Fruit fly (Drosophila melanogaster) whole organism, embryonic: Measurements from ENCODE around the gene CG17362.
A peak's percentile ranks its signal among the peaks of the same experiment; 100 is the strongest.

Experiments
- CG10979 ChIP-seq: fragments of 200-800 bp; sonication (Bioruptor generic); optimal IDR thresholded peaks from 2 replicates; lab custom pipeline; 2018; ENCODE audit warnings: missing biosample characterization, mild to moderate bottlenecking, missing genetic modification characterization, moderate library complexity
- CG12299 ChIP-seq: fragments of 200-800 bp; sonication (Bioruptor generic); optimal IDR thresholded peaks from 2 replicates; lab custom pipeline; 2018; ENCODE audit warnings: missing biosample characterization, mild to moderate bottlenecking, missing genetic modification characterization
- CG1233 ChIP-seq: fragments of 200-800 bp; sonication (Bioruptor generic); optimal IDR thresholded peaks from 4 replicates; lab custom pipeline; 2018; ENCODE audit warnings: missing biosample characterization, mild to moderate bottlenecking, missing genetic modification characterization
- CG12942 ChIP-seq: fragments of 200-800 bp; sonication (Bioruptor generic); optimal IDR thresholded peaks from 3 replicates; lab custom pipeline; 2016; ENCODE audit warnings: missing biosample characterization, missing genetic modification characterization
- CG13287 ChIP-seq: fragments of 200-800 bp; sonication (Bioruptor generic); IDR thresholded peaks from 2 replicates; pipeline ENCODE4 v1.3.6; 2022; ENCODE audit warnings: missing biosample characterization, missing genetic modification characterization; ENCODE audit not compliant: partially characterized antibody
- CG15269 ChIP-seq: fragments of 200-800 bp; sonication (Bioruptor generic); optimal IDR thresholded peaks from 2 replicates; lab custom pipeline; 2018; ENCODE audit warnings: missing biosample characterization, mild to moderate bottlenecking, missing genetic modification characterization, moderate library complexity
- CG15601 ChIP-seq: fragments of 200-800 bp; sonication (Bioruptor generic); optimal IDR thresholded peaks from 3 replicates; lab custom pipeline; 2019; ENCODE audit warnings: missing biosample characterization, mild to moderate bottlenecking, missing genetic modification characterization, moderate library complexity
- CG1603 ChIP-seq: fragments of 200-800 bp; sonication (Bioruptor generic); optimal IDR thresholded peaks from 2 replicates; lab custom pipeline; 2019; ENCODE audit warnings: missing biosample characterization, mild to moderate bottlenecking, missing genetic modification characterization, moderate library complexity
- CG16863 ChIP-seq: fragments of 200-800 bp; sonication (Bioruptor generic); optimal IDR thresholded peaks from 3 replicates; lab custom pipeline; 2016; ENCODE audit warnings: missing biosample characterization, missing genetic modification characterization
- CG1832 ChIP-seq: fragments of 200-800 bp; sonication (Bioruptor generic); optimal IDR thresholded peaks from 2 replicates; lab custom pipeline; 2017; ENCODE audit warnings: missing biosample characterization, mild to moderate bottlenecking, missing genetic modification characterization, inconsistent platforms
- CG18764 ChIP-seq: fragments of 200-800 bp; sonication (Bioruptor generic); optimal IDR thresholded peaks from 3 replicates; lab custom pipeline; 2016; ENCODE audit warnings: missing biosample characterization, missing genetic modification characterization
- CG2875 ChIP-seq: fragments of 200-800 bp; sonication (Bioruptor generic); optimal IDR thresholded peaks from 2 replicates; lab custom pipeline; 2017; ENCODE audit warnings: missing biosample characterization, mild to moderate bottlenecking, missing genetic modification characterization, missing genetic modification reagents
- CG32772 ChIP-seq: fragments of 200-800 bp; sonication (Bioruptor generic); IDR thresholded peaks from 2 replicates; pipeline ENCODE4 v1.3.6; 2022; ENCODE audit warnings: missing biosample characterization, missing genetic modification characterization
- CG6254 ChIP-seq: fragments of 200-800 bp; sonication (Bioruptor generic); optimal IDR thresholded peaks from 3 replicates; lab custom pipeline; 2017; ENCODE audit warnings: mild to moderate bottlenecking, missing biosample characterization, missing genetic modification reagents, missing genetic modification characterization
- CG7357 ChIP-seq: fragments of 200-800 bp; sonication (Bioruptor generic); IDR thresholded peaks from 3 replicates; pipeline ENCODE4 v1.3.6; 2022; ENCODE audit warnings: missing biosample characterization, missing genetic modification characterization
- CG7556 ChIP-seq: fragments of 200-800 bp; sonication (Bioruptor generic); optimal IDR thresholded peaks from 2 replicates; lab custom pipeline; 2017; ENCODE audit warnings: missing biosample characterization, mild to moderate bottlenecking, missing genetic modification characterization
- CG8290 ChIP-seq, 3 experiments: fragments of 200-800 bp; sonication (Bioruptor generic); optimal IDR thresholded peaks; 2 replicates each; lab custom pipeline; 2016 to 2019; ENCODE audit warnings: missing biosample characterization in 3 of 3, missing genetic modification characterization in 3 of 3, mild to moderate bottlenecking in 2 of 3, moderate library complexity in 1 of 3
- CoRest ChIP-seq: fragments of 200-800 bp; sonication (Bioruptor generic); optimal IDR thresholded peaks from 3 replicates; lab custom pipeline; 2018; ENCODE audit warnings: missing biosample characterization, mild to moderate bottlenecking, missing genetic modification characterization, moderate library complexity
- Dek ChIP-seq: fragments of 200-800 bp; sonication (Bioruptor generic); optimal IDR thresholded peaks from 3 replicates; lab custom pipeline; 2019; ENCODE audit warnings: missing biosample characterization, mild to moderate bottlenecking, missing genetic modification characterization, moderate library complexity
- Dfd ChIP-seq, 2 experiments: fragments of >200 bp; optimal IDR thresholded peaks; 2 replicates each; lab custom pipeline; 2017; ENCODE audit warnings: missing biosample characterization in 2 of 2, missing genetic modification characterization in 2 of 2
- Dip2 ChIP-seq: fragments of 200-800 bp; sonication (Bioruptor generic); IDR thresholded peaks from 2 replicates; pipeline ENCODE4 v1.3.6; 2022; ENCODE audit warnings: missing biosample characterization, missing genetic modification characterization
- Drgx ChIP-seq: fragments of 200-800 bp; sonication (Bioruptor generic); IDR thresholded peaks from 2 replicates; pipeline ENCODE4 v1.3.6; 2022; ENCODE audit warnings: missing biosample characterization, missing genetic modification characterization
- Fer1 ChIP-seq: fragments of 200-800 bp; sonication (Bioruptor generic); optimal IDR thresholded peaks from 2 replicates; lab custom pipeline; 2017; ENCODE audit warnings: missing biosample characterization, mild to moderate bottlenecking, missing genetic modification characterization
- Med ChIP-seq: fragments of 200-800 bp; sonication (Bioruptor generic); peaks from one replicate; lab custom pipeline; 2016; ENCODE audit warnings: missing biosample characterization, missing genetic modification characterization, mild to moderate bottlenecking, inconsistent platforms, moderate library complexity
- NC2α ChIP-seq: fragments of 200-800 bp; sonication (Bioruptor generic); optimal IDR thresholded peaks from 2 replicates; lab custom pipeline; 2016; ENCODE audit warnings: missing biosample characterization, missing genetic modification characterization
- Nf-YC ChIP-seq: fragments of 200-800 bp; optimal IDR thresholded peaks from 3 replicates; lab custom pipeline; 2019; ENCODE audit warnings: missing biosample characterization, mild to moderate bottlenecking, missing genetic modification characterization, moderate library complexity
- Poxn ChIP-seq: fragments of 200-800 bp; sonication (Bioruptor generic); IDR thresholded peaks from 2 replicates; pipeline ENCODE4 v1.3.6; 2022; ENCODE audit warnings: missing biosample characterization, missing genetic modification characterization
- Ssrp ChIP-seq: fragments of 200-800 bp; sonication (Bioruptor generic); optimal IDR thresholded peaks from 2 replicates; lab custom pipeline; 2018; ENCODE audit warnings: missing biosample characterization, mild to moderate bottlenecking, missing genetic modification characterization, moderate library complexity
- amos ChIP-seq: fragments of 200-800 bp; sonication (Bioruptor generic); IDR thresholded peaks from 2 replicates; pipeline ENCODE4 v1.3.6; 2022; ENCODE audit warnings: missing biosample characterization, missing genetic modification characterization; ENCODE audit not compliant: partially characterized antibody
- ara ChIP-seq: fragments of 200-800 bp; sonication (Bioruptor generic); IDR thresholded peaks from 2 replicates; pipeline ENCODE4 v1.3.6; 2022; ENCODE audit warnings: missing biosample characterization, missing genetic modification characterization
- bbx ChIP-seq: fragments of 200-800 bp; sonication (Bioruptor generic); IDR thresholded peaks from 2 replicates; pipeline ENCODE4 v1.3.6; 2022; ENCODE audit warnings: missing biosample characterization, missing genetic modification characterization; ENCODE audit not compliant: partially characterized antibody
- br ChIP-seq: fragments of >200 bp; optimal IDR thresholded peaks from 2 replicates; lab custom pipeline; 2017
- caup ChIP-seq: fragments of 200-800 bp; sonication (Bioruptor generic); optimal IDR thresholded peaks from 3 replicates; lab custom pipeline; 2017; ENCODE audit warnings: missing biosample characterization, mild to moderate bottlenecking, missing genetic modification characterization, moderate library complexity; ENCODE audit not compliant: severe bottlenecking
- cg ChIP-seq: fragments of 200-800 bp; sonication (Bioruptor generic); optimal IDR thresholded peaks from 3 replicates; lab custom pipeline; 2019; ENCODE audit warnings: missing biosample characterization, mild to moderate bottlenecking, missing genetic modification characterization, moderate library complexity
- chinmo ChIP-seq: fragments of 200-800 bp; sonication (Bioruptor generic); IDR thresholded peaks from 4 replicates; pipeline ENCODE4 v1.3.6; 2022; ENCODE audit warnings: missing biosample characterization, missing genetic modification characterization; ENCODE audit not compliant: partially characterized antibody
- ci ChIP-seq: fragments of 200-800 bp; sonication (Bioruptor generic); IDR thresholded peaks from 3 replicates; pipeline ENCODE4 v1.3.6; 2022; ENCODE audit warnings: missing biosample characterization, missing genetic modification characterization
- da ChIP-seq: fragments of 200-800 bp; sonication (Bioruptor generic); optimal IDR thresholded peaks from 2 replicates; lab custom pipeline; 2016; ENCODE audit warnings: missing biosample characterization, missing genetic modification characterization
- dmrt11E ChIP-seq: fragments of 200-800 bp; sonication (Bioruptor generic); optimal IDR thresholded peaks from 3 replicates; lab custom pipeline; 2018; ENCODE audit warnings: missing biosample characterization, mild to moderate bottlenecking, missing genetic modification characterization, moderate library complexity
- gsb ChIP-seq: fragments of 200-800 bp; sonication (Bioruptor generic); IDR thresholded peaks from 2 replicates; pipeline ENCODE4 v1.3.6; 2022; ENCODE audit warnings: missing biosample characterization, missing genetic modification characterization
- lmd ChIP-seq: fragments of 200-800 bp; sonication (Bioruptor generic); IDR thresholded peaks from 2 replicates; pipeline ENCODE4 v1.3.6; 2022; ENCODE audit warnings: missing biosample characterization, missing genetic modification characterization
- nerfin-1 ChIP-seq: fragments of 200-800 bp; sonication (Bioruptor generic); optimal IDR thresholded peaks from 3 replicates; lab custom pipeline; 2019; ENCODE audit warnings: missing biosample characterization, mild to moderate bottlenecking, missing genetic modification characterization, moderate library complexity
- onecut ChIP-seq: fragments of 200-800 bp; sonication (Bioruptor generic); IDR thresholded peaks from 2 replicates; pipeline ENCODE4 v1.3.6; 2022; ENCODE audit warnings: missing biosample characterization, missing genetic modification characterization
- peb ChIP-seq: fragments of 200-800 bp; sonication (Bioruptor generic); IDR thresholded peaks from 2 replicates; pipeline ENCODE4 v1.3.6; 2022; ENCODE audit warnings: missing biosample characterization, missing genetic modification characterization
- scrt ChIP-seq: fragments of 200-800 bp; sonication (Bioruptor generic); optimal IDR thresholded peaks from 2 replicates; lab custom pipeline; 2018; ENCODE audit warnings: missing biosample characterization, mild to moderate bottlenecking, missing genetic modification characterization, moderate library complexity
- sqz ChIP-seq: fragments of 200-800 bp; sonication (Bioruptor generic); optimal IDR thresholded peaks from 3 replicates; lab custom pipeline; 2018; ENCODE audit warnings: missing biosample characterization, mild to moderate bottlenecking, missing genetic modification characterization
- sug ChIP-seq: fragments of 200-800 bp; optimal IDR thresholded peaks from 2 replicates; lab custom pipeline; 2019; ENCODE audit warnings: missing biosample characterization, mild to moderate bottlenecking, missing genetic modification characterization, moderate library complexity
- tap ChIP-seq: fragments of 200-800 bp; optimal IDR thresholded peaks from 3 replicates; lab custom pipeline; 2019; ENCODE audit warnings: missing biosample characterization, mild to moderate bottlenecking, missing genetic modification characterization, moderate library complexity
- unc-4 ChIP-seq: fragments of 200-800 bp; sonication (Bioruptor generic); IDR thresholded peaks from 2 replicates; pipeline ENCODE4 v1.3.6; 2022; ENCODE audit warnings: missing biosample characterization, missing genetic modification characterization; ENCODE audit not compliant: partially characterized antibody
- wek ChIP-seq: fragments of 200-800 bp; sonication (Bioruptor generic); optimal IDR thresholded peaks from 3 replicates; lab custom pipeline; 2018; ENCODE audit warnings: missing biosample characterization, mild to moderate bottlenecking, missing genetic modification characterization, moderate library complexity

CG17362 gene

DNA sequence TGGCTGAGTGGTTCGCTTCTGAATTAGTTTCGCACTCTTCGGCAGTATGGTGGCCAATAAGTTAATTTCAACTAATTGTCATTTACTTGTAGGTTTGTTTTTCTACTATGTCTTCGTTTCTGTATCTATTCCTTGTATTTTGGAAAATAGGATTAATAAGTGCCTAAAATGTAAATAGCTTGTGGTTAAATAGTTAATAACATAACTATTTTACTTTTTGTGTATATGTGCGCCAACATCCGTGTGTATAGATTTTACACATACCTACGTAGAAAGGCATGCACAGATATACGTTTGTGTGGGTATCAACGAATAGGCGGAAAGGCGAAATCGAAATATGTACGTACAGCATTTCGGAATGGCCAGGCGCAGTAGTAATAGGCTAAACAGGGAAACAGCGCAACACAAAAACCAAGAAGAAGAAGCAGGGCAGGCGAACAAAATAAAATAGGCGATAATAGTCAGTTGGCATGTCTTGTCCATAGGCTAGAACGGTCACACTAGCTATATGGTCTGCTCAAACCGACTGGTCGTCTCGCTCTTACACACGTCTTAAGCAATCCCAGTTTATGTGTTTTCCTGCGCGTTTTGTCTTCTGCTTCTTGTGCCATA, 16.2 kb downstream of the CG17362 start (continued):
- TF ChIP-seq Dfd (GFP tag; optimal IDR thresholded peaks at IDR 0.05; lab: Kevin White, UChicago) (no peak), CG15269 (tag; lab: Kevin White, UChicago) (no peak), ci (GFP tag; lab: Robert Waterston, UW) (0 out of 3 replicates have a peak, but pooled peaks have one; percentile 42), onecut (GFP tag; lab: Robert Waterston, UW) (peak; percentile 38; the same call in 1 of the 2 replicates), br (no peak), gsb (GFP tag; lab: Robert Waterston, UW) (no peak), sug (peak; percentile 19), Nf-YC (tag; lab: Kevin White, UChicago) (peak; percentile 30), Fer1 (peak; percentile 27), chinmo (GFP tag; lab: Robert Waterston, UW) (peak; percentile 85; the same call in 3 of the 4 replicates), ara (GFP tag; lab: Robert Waterston, UW) (no peak), nerfin-1 (tag; lab: Kevin White, UChicago) (peak; percentile 71), CG2875 (GFP tag; lab: Kevin White, UChicago) (no peak), cg (peak; percentile 95), CG12299 (tag; lab: Kevin White, UChicago) (no peak), dmrt11E (tag; lab: Kevin White, UChicago) (no peak), caup (no peak), CG6254 (no peak), CG10979 (tag; lab: Kevin White, UChicago) (no peak), CG7556 (GFP tag; lab: Kevin White, UChicago) (no peak), CoRest (tag; lab: Kevin White, UChicago) (no peak), scrt (no peak), CG16863 (GFP tag; lab: Kevin White, UChicago) (no peak), Ssrp (tag; lab: Kevin White, UChicago) (no peak), Med (GFP tag; lab: Kevin White, UChicago) (peak; percentile 86), bbx (GFP tag; lab: Robert Waterston, UW) (0 out of 2 replicates have a peak, but pooled peaks have one; percentile 26), sqz (GFP tag; lab: Kevin White, UChicago) (no peak), CG18764 (GFP tag; lab: Kevin White, UChicago) (no peak), NC2α (GFP tag; lab: Kevin White, UChicago) (no peak), CG15601 (tag; lab: Kevin White, UChicago) (no peak), CG12942 (GFP tag; lab: Kevin White, UChicago) (no peak), Drgx (0 out of 2 replicates have a peak, but pooled peaks have one; percentile 6), CG13287 (GFP tag; lab: Robert Waterston, UW) (peak; percentile 20; the same call in 1 of the 2 replicates), CG32772 (GFP tag; lab: Robert Waterston, UW) (no peak), unc-4 (no peak), CG8290 (GFP tag; optimal IDR thresholded peaks at IDR 0.05; lab: Kevin White, UChicago) (no peak), CG8290 (tag; optimal IDR thresholded peaks at IDR 0.05; lab: Kevin White, UChicago) (peak in 1 of 2 experiments; percentile 75), peb (GFP tag; lab: Robert Waterston, UW) (no peak), lmd (GFP tag; lab: Robert Waterston, UW) (no peak), amos (GFP tag; lab: Robert Waterston, UW) (peak; percentile 28; the same call in 1 of the 2 replicates), Dip2 (GFP tag; lab: Robert Waterston, UW) (no peak), wek (GFP tag; lab: Kevin White, UChicago) (no peak), tap (no peak), Poxn (GFP tag; lab: Robert Waterston, UW) (no peak), CG7357 (no peak), CG1603 (tag; lab: Kevin White, UChicago) (peak; percentile 58), Dek (tag; lab: Kevin White, UChicago) (peak; percentile 12), CG1832 (GFP tag; lab: Kevin White, UChicago) (peak; percentile 62), CG1233 (GFP tag; lab: Kevin White, UChicago) (no peak), da (no peak)
